Worm (Caenorhabditis elegans): ENCODE measurements around the gene F20D12.7.
A peak's percentile ranks its signal among the peaks of the same experiment; 100 is the strongest.

Gene F20D12.7

ce11 chrIV:7927852-7928251, 10.9 kb downstream of the F20D12.7 start, which contains the start of gene gcy-8:
TSS of gene gcy-8 (plus strand) at chrIV:7928152.
- no peak for TF ChIP-seq lin-11 (tag; optimal IDR thresholded peaks at IDR 0.05)
- TF ChIP-seq nhr-25 (tag; optimal IDR thresholded peaks at IDR 0.05), result no peak
- TF ChIP-seq unc-55 (GFP tag; optimal IDR thresholded peaks at IDR 0.05), result no peak
- TF ChIP-seq F13H6.1 (tag; optimal IDR thresholded peaks at IDR 0.05), result no peak
- no peak for TF ChIP-seq skn-1 (tag; optimal IDR thresholded peaks at IDR 0.05)
- TF ChIP-seq nhr-129 (tag; optimal IDR thresholded peaks at IDR 0.05), result no peak
- TF ChIP-seq nhr-6 (tag; optimal IDR thresholded peaks at IDR 0.05), result no peak
- TF ChIP-seq ceh-82 (tag; optimal IDR thresholded peaks at IDR 0.05), result no peak
- no peak for TF ChIP-seq sem-4 (tag; optimal IDR thresholded peaks at IDR 0.05)
- TF ChIP-seq R02D3.7 (tag; optimal IDR thresholded peaks at IDR 0.05), result no peak
- no peak for TF ChIP-seq Y55F3AM.14 (GFP tag; optimal IDR thresholded peaks at IDR 0.05)
- TF ChIP-seq snpc-4 (tag; optimal IDR thresholded peaks at IDR 0.05), result no peak
- TF ChIP-seq peb-1 (tag; optimal IDR thresholded peaks at IDR 0.05), result no peak
- TF ChIP-seq zag-1 (tag; optimal IDR thresholded peaks at IDR 0.05), result no peak
- TF ChIP-seq lin-39 (tag; optimal IDR thresholded peaks at IDR 0.05), result no peak
- no peak for TF ChIP-seq aly-2 (tag; optimal IDR thresholded peaks at IDR 0.05)

ce11 chrIV:7927218-7927617, 11.5 kb downstream of the F20D12.7 start, which contains the start of gene C49H3.12:
TSS of gene C49H3.12 (minus strand) at chrIV:7927318.
- TF ChIP-seq lin-13 (GFP tag; optimal IDR thresholded peaks at IDR 0.05) (no peak), zag-1 (tag; optimal IDR thresholded peaks at IDR 0.05) (no peak), sem-4 (tag; optimal IDR thresholded peaks at IDR 0.05) (no peak), nhr-10 (tag; optimal IDR thresholded peaks at IDR 0.05) (no peak), nhr-23 (tag; optimal IDR thresholded peaks at IDR 0.05) (no peak), peb-1 (tag; optimal IDR thresholded peaks at IDR 0.05) (no peak), ztf-4 (tag; optimal IDR thresholded peaks at IDR 0.05) (no peak), ama-1 (optimal IDR thresholded peaks at IDR 0.05) (no peak), skn-1 (tag; optimal IDR thresholded peaks at IDR 0.05) (no peak), crh-2 (tag; optimal IDR thresholded peaks at IDR 0.05) (no peak), ztf-1 (GFP tag; conservative IDR thresholded peaks at IDR 0.05) (no peak), unc-39 (tag; optimal IDR thresholded peaks at IDR 0.05) (no peak), gmeb-1 (tag; optimal IDR thresholded peaks at IDR 0.05) (no peak)

- TF ChIP-seq ama-1 (optimal IDR thresholded peaks at IDR 0.05) (no peak), fos-1 (tag; optimal IDR thresholded peaks at IDR 0.05) (peak; percentile 1), lsy-2 (tag; optimal IDR thresholded peaks at IDR 0.05) (peak in 1 of 2 experiments; percentile 32), F13H6.1 (tag; optimal IDR thresholded peaks at IDR 0.05) (no peak), C34F6.9 (tag; optimal IDR thresholded peaks at IDR 0.05) (peak; percentile 50), lin-13 (GFP tag; optimal IDR thresholded peaks at IDR 0.05) (peak; percentile 28), ztf-11 (tag; optimal IDR thresholded peaks at IDR 0.05) (no peak), crh-2 (tag; optimal IDR thresholded peaks at IDR 0.05) (no peak), nhr-129 (tag; optimal IDR thresholded peaks at IDR 0.05) (peak; percentile 10), mdl-1 (tag; optimal IDR thresholded peaks at IDR 0.05) (no peak), blmp-1 (tag; optimal IDR thresholded peaks at IDR 0.05; ENCODE audit: insufficient read depth) (no peak), unc-39 (tag; optimal IDR thresholded peaks at IDR 0.05) (no peak)
Observed at ce11 chrIV:7926102-7926840, 12.5 kb downstream of the F20D12.7 start, which contains the start of gene rps-2. TSS of gene rps-2 (minus strand) at chrIV:7926391.

- TF ChIP-seq nhr-237 (tag; optimal IDR thresholded peaks at IDR 0.05) (no peak), mdl-1 (tag; optimal IDR thresholded peaks at IDR 0.05) (no peak), F13H6.1 (tag; optimal IDR thresholded peaks at IDR 0.05) (no peak), zag-1 (tag; optimal IDR thresholded peaks at IDR 0.05) (no peak), ztf-11 (tag; optimal IDR thresholded peaks at IDR 0.05) (no peak), ceh-82 (tag; optimal IDR thresholded peaks at IDR 0.05) (no peak), nhr-11 (tag; optimal IDR thresholded peaks at IDR 0.05) (no peak), gmeb-1 (tag; optimal IDR thresholded peaks at IDR 0.05) (no peak), alr-1 (tag; optimal IDR thresholded peaks at IDR 0.05) (no peak), ama-1 (optimal IDR thresholded peaks at IDR 0.05) (no peak)
Observed at ce11 chrIV:7924975-7925828, 13.5 kb downstream of the F20D12.7 start.

All from whole organism, L2 larva.